Fruit fly (Drosophila melanogaster) whole organism, embryonic: ENCODE measurements around the gene CG45066.
A peak's percentile ranks its signal among the peaks of the same experiment; 100 is the strongest.

Source experiments
- Adf1 ChIP-seq: fragments of 200-800 bp; sonication (Bioruptor generic); IDR thresholded peaks from 2 replicates; pipeline ENCODE4 v1.3.6; 2022; ENCODE audit warnings: missing biosample characterization, missing genetic modification characterization
- Atf6 ChIP-seq: fragments of 200-800 bp; sonication (Bioruptor generic); IDR thresholded peaks from 2 replicates; pipeline ENCODE4 v1.3.6; 2022; ENCODE audit warnings: missing biosample characterization, missing genetic modification characterization
- Awh ChIP-seq: fragments of 200-800 bp; sonication (Bioruptor generic); IDR thresholded peaks from 2 replicates; pipeline ENCODE4, ENCODE4 v1.3.6; 2022; ENCODE audit warnings: missing biosample characterization, missing genetic modification characterization
- CG10209 ChIP-seq: fragments of 200-800 bp; sonication (Bioruptor generic); optimal IDR thresholded peaks from 3 replicates; lab custom pipeline; 2017; ENCODE audit warnings: missing biosample characterization, mild to moderate bottlenecking, missing genetic modification characterization, missing genetic modification reagents
- CG1024 ChIP-seq: fragments of 200-800 bp; sonication (Bioruptor generic); IDR thresholded peaks from 2 replicates; pipeline ENCODE4 v1.3.6; 2022; ENCODE audit warnings: missing biosample characterization, missing genetic modification characterization
- CG10543 ChIP-seq: fragments of 200-800 bp; sonication (Bioruptor generic); optimal IDR thresholded peaks from 3 replicates; lab custom pipeline; 2017; ENCODE audit warnings: missing biosample characterization, mild to moderate bottlenecking, missing genetic modification characterization, moderate library complexity
- CG12942 ChIP-seq: fragments of 200-800 bp; sonication (Bioruptor generic); optimal IDR thresholded peaks from 3 replicates; lab custom pipeline; 2016; ENCODE audit warnings: missing biosample characterization, missing genetic modification characterization
- CG14014 ChIP-seq: fragments of 200-800 bp; sonication (Bioruptor generic); IDR thresholded peaks from 2 replicates; pipeline ENCODE4 v1.3.6; 2022; ENCODE audit warnings: missing biosample characterization, missing genetic modification characterization
- CG18599 ChIP-seq: fragments of 200-800 bp; sonication (Bioruptor generic); optimal IDR thresholded peaks from 3 replicates; lab custom pipeline; 2017; ENCODE audit warnings: missing biosample characterization, missing genetic modification characterization, mild to moderate bottlenecking, moderate library complexity, missing genetic modification reagents
- CG30403 ChIP-seq: fragments of 200-800 bp; sonication (Bioruptor generic); optimal IDR thresholded peaks from 3 replicates; lab custom pipeline; 2016; ENCODE audit warnings: missing biosample characterization, missing genetic modification characterization
- CG31441 ChIP-seq: fragments of 200-800 bp; sonication (Bioruptor generic); IDR thresholded peaks from 2 replicates; pipeline ENCODE4 v1.3.6; 2022; ENCODE audit warnings: missing biosample characterization, missing genetic modification characterization
- CG33557 ChIP-seq: fragments of 200-800 bp; sonication (Bioruptor generic); optimal IDR thresholded peaks from 2 replicates; lab custom pipeline; 2019; ENCODE audit warnings: missing biosample characterization, mild to moderate bottlenecking, missing genetic modification characterization, moderate library complexity
- CG3407 ChIP-seq: fragments of 200-800 bp; sonication (Bioruptor generic); optimal IDR thresholded peaks from 2 replicates; lab custom pipeline; 2018; ENCODE audit warnings: missing biosample characterization, mild to moderate bottlenecking, missing genetic modification characterization
- CG3995 ChIP-seq: fragments of 200-800 bp; sonication (Bioruptor generic); optimal IDR thresholded peaks from 3 replicates; lab custom pipeline; 2016; ENCODE audit warnings: missing biosample characterization, missing genetic modification characterization
- CG6272 ChIP-seq: fragments of 200-800 bp; sonication (Bioruptor generic); IDR thresholded peaks from 2 replicates; pipeline ENCODE4 v1.3.6; 2022; ENCODE audit warnings: missing biosample characterization, missing genetic modification characterization
- CG6654 ChIP-seq: fragments of 200-800 bp; sonication (Bioruptor generic); optimal IDR thresholded peaks from 2 replicates; lab custom pipeline; 2017; ENCODE audit warnings: missing biosample characterization, mild to moderate bottlenecking, missing genetic modification characterization
- CG6683 ChIP-seq: fragments of 200-800 bp; sonication (Bioruptor generic); optimal IDR thresholded peaks from 2 replicates; lab custom pipeline; 2017; ENCODE audit warnings: missing biosample characterization, mild to moderate bottlenecking, missing genetic modification characterization, missing genetic modification reagents
- CG8765 ChIP-seq: fragments of 200-800 bp; sonication (Bioruptor generic); IDR thresholded peaks from 2 replicates; pipeline ENCODE4 v1.3.6; 2022; ENCODE audit warnings: missing biosample characterization, missing genetic modification characterization
- CoRest ChIP-seq: fragments of 200-800 bp; sonication (Bioruptor generic); optimal IDR thresholded peaks from 3 replicates; lab custom pipeline; 2018; ENCODE audit warnings: missing biosample characterization, mild to moderate bottlenecking, missing genetic modification characterization, moderate library complexity
- Dbx ChIP-seq: fragments of 200-800 bp; sonication (Bioruptor generic); IDR thresholded peaks from 3 replicates; pipeline ENCODE4 v1.3.6; 2022; ENCODE audit warnings: missing biosample characterization, missing genetic modification characterization
- Deaf1 ChIP-seq: fragments of 200-800 bp; optimal IDR thresholded peaks from 3 replicates; lab custom pipeline; 2019; ENCODE audit warnings: missing biosample characterization, mild to moderate bottlenecking, missing genetic modification characterization, moderate library complexity
- Dip3 ChIP-seq: fragments of 200-800 bp; sonication (Bioruptor generic); optimal IDR thresholded peaks from 3 replicates; lab custom pipeline; 2016; ENCODE audit warnings: missing biosample characterization, missing genetic modification characterization
- E2f1 ChIP-seq: fragments of 200-800 bp; sonication (Bioruptor generic); IDR thresholded peaks from 2 replicates; pipeline ENCODE4 v1.3.6; 2022; ENCODE audit warnings: missing biosample characterization, missing genetic modification characterization
- Ets97D ChIP-seq: fragments of 200-800 bp; sonication (Bioruptor generic); optimal IDR thresholded peaks from 3 replicates; lab custom pipeline; 2016; ENCODE audit warnings: missing biosample characterization, missing genetic modification characterization
- Hey ChIP-seq: fragments of 200-800 bp; sonication (Bioruptor generic); optimal IDR thresholded peaks from 3 replicates; lab custom pipeline; 2018; ENCODE audit warnings: missing biosample characterization, mild to moderate bottlenecking, missing genetic modification characterization
- Hmx ChIP-seq: fragments of 200-800 bp; sonication (Bioruptor generic); optimal IDR thresholded peaks from 2 replicates; lab custom pipeline; 2016; ENCODE audit warnings: missing biosample characterization, missing genetic modification characterization
- MESR4 ChIP-seq: fragments of 200-800 bp; sonication (Bioruptor generic); optimal IDR thresholded peaks from 2 replicates; lab custom pipeline; 2018; ENCODE audit warnings: missing biosample characterization, mild to moderate bottlenecking, missing genetic modification characterization, moderate library complexity
- Mad ChIP-seq: fragments of 200-800 bp; sonication (Bioruptor generic); optimal IDR thresholded peaks from 2 replicates; lab custom pipeline; 2016; ENCODE audit warnings: missing biosample characterization, missing genetic modification characterization
- NFAT ChIP-seq: fragments of 200-800 bp; sonication (Bioruptor generic); IDR thresholded peaks from 2 replicates; pipeline ENCODE4 v1.3.6; 2022; ENCODE audit warnings: missing biosample characterization, missing genetic modification characterization
- Optix ChIP-seq: fragments of 200-800 bp; sonication (Bioruptor generic); IDR thresholded peaks from 3 replicates; pipeline ENCODE4 v1.3.6; 2022; ENCODE audit warnings: missing biosample characterization, missing genetic modification characterization
- Side ChIP-seq: fragments of 200-800 bp; sonication (Bioruptor generic); optimal IDR thresholded peaks from 2 replicates; lab custom pipeline; 2016; ENCODE audit warnings: missing biosample characterization, missing genetic modification characterization
- Xbp1 ChIP-seq: fragments of 200-800 bp; sonication (Bioruptor generic); optimal IDR thresholded peaks from 3 replicates; lab custom pipeline; 2016; ENCODE audit warnings: missing biosample characterization, mild to moderate bottlenecking, missing genetic modification characterization
- ab ChIP-seq: fragments of 200-800 bp; sonication (Bioruptor generic); optimal IDR thresholded peaks from 2 replicates; lab custom pipeline; 2016; ENCODE audit warnings: missing biosample characterization, missing genetic modification characterization
- aop ChIP-seq: fragments of 200-800 bp; sonication (Bioruptor generic); IDR thresholded peaks from 2 replicates; pipeline ENCODE4 v1.3.6; 2022; ENCODE audit warnings: missing biosample characterization, missing genetic modification characterization
- ash1 ChIP-seq: fragments of 200-800 bp; sonication (Bioruptor generic); optimal IDR thresholded peaks from 2 replicates; lab custom pipeline; 2018; ENCODE audit warnings: missing biosample characterization, mild to moderate bottlenecking, missing genetic modification characterization
- btn ChIP-seq: fragments of 200-800 bp; sonication (Bioruptor generic); optimal IDR thresholded peaks from 2 replicates; lab custom pipeline; 2016; ENCODE audit warnings: missing biosample characterization, missing genetic modification characterization
- cato ChIP-seq: fragments of 200-800 bp; sonication (Bioruptor generic); optimal IDR thresholded peaks from 2 replicates; lab custom pipeline; 2016; ENCODE audit warnings: missing biosample characterization, missing genetic modification characterization, borderline replicate concordance
- crol ChIP-seq: fragments of 200-800 bp; sonication (Bioruptor generic); IDR thresholded peaks from 2 replicates; pipeline ENCODE4 v1.3.6; 2022; ENCODE audit warnings: missing biosample characterization, missing genetic modification characterization
- cwo ChIP-seq: fragments of 200-800 bp; sonication (Bioruptor generic); optimal IDR thresholded peaks from 3 replicates; lab custom pipeline; 2017; ENCODE audit warnings: missing biosample characterization, missing genetic modification characterization, mild to moderate bottlenecking, moderate library complexity, missing genetic modification reagents
- fd3F ChIP-seq: fragments of 200-800 bp; sonication (Bioruptor generic); optimal IDR thresholded peaks from 2 replicates; lab custom pipeline; 2018; ENCODE audit warnings: missing biosample characterization, mild to moderate bottlenecking, missing genetic modification characterization, moderate library complexity
- gsb ChIP-seq: fragments of 200-800 bp; sonication (Bioruptor generic); IDR thresholded peaks from 2 replicates; pipeline ENCODE4 v1.3.6; 2022; ENCODE audit warnings: missing biosample characterization, missing genetic modification characterization
- gsb-n ChIP-seq: fragments of 200-800 bp; sonication (Bioruptor generic); optimal IDR thresholded peaks from 3 replicates; lab custom pipeline; 2018; ENCODE audit warnings: missing biosample characterization, mild to moderate bottlenecking, missing genetic modification characterization
- luna ChIP-seq: fragments of 200-800 bp; sonication (Bioruptor generic); optimal IDR thresholded peaks from 2 replicates; lab custom pipeline; 2016; ENCODE audit warnings: missing biosample characterization, missing genetic modification characterization
- nau ChIP-seq: fragments of 200-800 bp; sonication (Bioruptor generic); optimal IDR thresholded peaks from 3 replicates; lab custom pipeline; 2017; ENCODE audit warnings: missing biosample characterization, mild to moderate bottlenecking, missing genetic modification characterization, missing genetic modification reagents
- pb ChIP-seq: fragments of 200-800 bp; sonication (Bioruptor generic); optimal IDR thresholded peaks from 3 replicates; lab custom pipeline; 2016; ENCODE audit warnings: missing biosample characterization, missing genetic modification characterization
- sd ChIP-seq: fragments of 200-800 bp; sonication (Bioruptor generic); optimal IDR thresholded peaks from 3 replicates; lab custom pipeline; 2018; ENCODE audit warnings: missing biosample characterization, mild to moderate bottlenecking, missing genetic modification characterization, moderate library complexity
- tap ChIP-seq: fragments of 200-800 bp; optimal IDR thresholded peaks from 3 replicates; lab custom pipeline; 2019; ENCODE audit warnings: missing biosample characterization, mild to moderate bottlenecking, missing genetic modification characterization, moderate library complexity
- yki ChIP-seq: fragments of >200 bp; optimal IDR thresholded peaks from 3 replicates; lab custom pipeline; 2018
- zen ChIP-seq: fragments of 200-800 bp; sonication (Bioruptor generic); optimal IDR thresholded peaks from 3 replicates; lab custom pipeline; 2018; ENCODE audit warnings: missing biosample characterization, mild to moderate bottlenecking, missing genetic modification characterization, moderate library complexity

The CG45066 gene

dm6 chr3L:3148125-3149059 lies 37.4 kb upstream of the CG45066 start, which contains the start of the genes Usp5 and BtbVII (continued):
- TF ChIP-seq CG8765 (0 out of 2 replicates have a peak, but pooled peaks have one; percentile 54), tap (tag; lab: Kevin White, UChicago) (no peak), CG30403 (GFP tag; lab: Kevin White, UChicago) (peak; percentile 69), Ets97D (GFP tag; lab: Kevin White, UChicago) (peak; percentile 78), CG6272 (peak; percentile 42; the same call in 1 of the 2 replicates), Atf6 (GFP tag; lab: Robert Waterston, UW) (peak; percentile 43; the same call in 1 of the 2 replicates), Side (peak; percentile 56), CG3407 (GFP tag; lab: Kevin White, UChicago) (no peak), zen (tag; lab: Kevin White, UChicago) (peak; percentile 46), luna (peak; percentile 48), Adf1 (peak; percentile 48; the same call in 1 of the 2 replicates), CG12942 (peak; percentile 50), cato (peak; percentile 27), btn (peak; percentile 18), Mad (GFP tag; lab: Kevin White, UChicago) (peak; percentile 66), CG31441 (GFP tag; lab: Robert Waterston, UW) (peak; percentile 49; the same call in 1 of the 2 replicates), yki (no peak), E2f1 (peak; percentile 49; the same call in 1 of the 2 replicates), CoRest (peak; percentile 49), pb (peak; percentile 43), CG10543 (GFP tag; lab: Kevin White, UChicago) (peak; percentile 49), nau (no peak), CG10209 (peak; percentile 56), gsb (GFP tag; lab: Robert Waterston, UW) (no peak), sd (tag; lab: Kevin White, UChicago) (peak; percentile 18), Xbp1 (GFP tag; lab: Kevin White, UChicago) (peak; percentile 59), CG6654 (GFP tag; lab: Kevin White, UChicago) (no peak), Awh (GFP tag; lab: Robert Waterston, UW) (peak; percentile 60), aop (GFP tag; lab: Robert Waterston, UW) (no peak), gsb-n (tag; lab: Kevin White, UChicago) (no peak), Optix (GFP tag; lab: Robert Waterston, UW) (peak; percentile 33; the same call in 1 of the 3 replicates), ab (GFP tag; lab: Kevin White, UChicago) (no peak), Dbx (GFP tag; lab: Robert Waterston, UW) (peak; percentile 68), CG6683 (GFP tag; lab: Kevin White, UChicago) (peak; percentile 41), Dip3 (GFP tag; lab: Kevin White, UChicago) (peak; percentile 49), crol (GFP tag; lab: Robert Waterston, UW) (no peak), CG1024 (GFP tag; lab: Robert Waterston, UW) (no peak), CG33557 (GFP tag; lab: Kevin White, UChicago) (peak; percentile 50), CG3995 (GFP tag; lab: Kevin White, UChicago) (peak; percentile 29), ash1 (GFP tag; lab: Kevin White, UChicago) (no peak), NFAT (GFP tag; lab: Robert Waterston, UW) (peak; percentile 67), Deaf1 (tag; lab: Kevin White, UChicago) (no peak), CG14014 (GFP tag; lab: Robert Waterston, UW) (peak; percentile 34; the same call in 1 of the 2 replicates), fd3F (peak; percentile 36), cwo (GFP tag; lab: Kevin White, UChicago) (no peak), Hey (no peak), MESR4 (GFP tag; lab: Kevin White, UChicago) (peak; percentile 56), CG18599 (GFP tag; lab: Kevin White, UChicago) (no peak), Hmx (GFP tag; lab: Kevin White, UChicago) (no peak)
